Fruit fly (Drosophila melanogaster) whole organism, embryonic: Measurements from ENCODE around the gene nkt.

Experiments
- Ada2b ChIP-seq: fragments of 200-800 bp; sonication (Bioruptor generic); IDR thresholded peaks from 2 replicates; pipeline ENCODE4 v1.3.6; 2022; ENCODE audit warnings: missing biosample characterization, missing genetic modification characterization
- Atf3 ChIP-seq: fragments of 200-800 bp; sonication (Bioruptor generic); optimal IDR thresholded peaks from 3 replicates; lab custom pipeline; 2016; ENCODE audit warnings: missing biosample characterization, missing genetic modification characterization
- B-H2 ChIP-seq: fragments of 200-800 bp; sonication (Bioruptor generic); optimal IDR thresholded peaks from 2 replicates; lab custom pipeline; 2018; ENCODE audit warnings: missing biosample characterization, mild to moderate bottlenecking, missing genetic modification characterization
- Bteb2 ChIP-seq: fragments of 200-800 bp; sonication (Bioruptor generic); optimal IDR thresholded peaks from 2 replicates; lab custom pipeline; 2016; ENCODE audit warnings: missing biosample characterization, missing genetic modification characterization
- CG10209 ChIP-seq: fragments of 200-800 bp; sonication (Bioruptor generic); optimal IDR thresholded peaks from 3 replicates; lab custom pipeline; 2017; ENCODE audit warnings: missing biosample characterization, mild to moderate bottlenecking, missing genetic modification characterization, missing genetic modification reagents
- CG10959 ChIP-seq: fragments of 200-800 bp; sonication (Bioruptor generic); IDR thresholded peaks from 2 replicates; pipeline ENCODE4 v1.3.6; 2022; ENCODE audit warnings: missing biosample characterization, missing genetic modification characterization
- CG11247 ChIP-seq: fragments of 200-800 bp; sonication (Bioruptor generic); IDR thresholded peaks from 2 replicates; pipeline ENCODE4 v1.3.6; 2022; ENCODE audit warnings: missing biosample characterization, missing genetic modification characterization
- CG11723 ChIP-seq: fragments of 200-800 bp; sonication (Bioruptor generic); optimal IDR thresholded peaks from 2 replicates; lab custom pipeline; 2017; ENCODE audit warnings: missing biosample characterization, mild to moderate bottlenecking, missing genetic modification characterization
- CG14667 ChIP-seq: fragments of 200-800 bp; sonication (Bioruptor generic); IDR thresholded peaks from 2 replicates; pipeline ENCODE4 v1.3.6; 2022; ENCODE audit warnings: missing biosample characterization, missing genetic modification characterization
- CG17829 ChIP-seq: fragments of 200-800 bp; optimal IDR thresholded peaks from 2 replicates; lab custom pipeline; 2019; ENCODE audit warnings: missing biosample characterization, mild to moderate bottlenecking, missing genetic modification characterization, moderate library complexity
- CG1792 ChIP-seq: fragments of 200-800 bp; sonication (Bioruptor generic); optimal IDR thresholded peaks from 2 replicates; lab custom pipeline; 2016; ENCODE audit warnings: missing biosample characterization, missing genetic modification characterization
- CG18262 ChIP-seq: fragments of 200-800 bp; optimal IDR thresholded peaks from 3 replicates; lab custom pipeline; 2019; ENCODE audit warnings: missing biosample characterization, mild to moderate bottlenecking, missing genetic modification characterization, moderate library complexity
- CG2199 ChIP-seq: fragments of 200-800 bp; sonication (Bioruptor generic); IDR thresholded peaks from 3 replicates; pipeline ENCODE4 v1.3.6; 2022; ENCODE audit warnings: missing biosample characterization, missing genetic modification characterization
- CG3995 ChIP-seq: fragments of 200-800 bp; sonication (Bioruptor generic); optimal IDR thresholded peaks from 3 replicates; lab custom pipeline; 2016; ENCODE audit warnings: missing biosample characterization, missing genetic modification characterization
- CG42726 ChIP-seq: fragments of 200-800 bp; sonication (Bioruptor generic); IDR thresholded peaks from 2 replicates; pipeline ENCODE4 v1.3.6; 2022; ENCODE audit warnings: missing biosample characterization, missing genetic modification characterization; ENCODE audit not compliant: partially characterized antibody
- CG9817 ChIP-seq: fragments of 200-800 bp; sonication (Bioruptor generic); optimal IDR thresholded peaks from 2 replicates; lab custom pipeline; 2018; ENCODE audit warnings: missing biosample characterization, mild to moderate bottlenecking, missing genetic modification characterization, moderate library complexity
- CTCF ChIP-seq: fragments of 200-800 bp; sonication (Bioruptor generic); optimal IDR thresholded peaks from 2 replicates; lab custom pipeline; 2017; ENCODE audit warnings: missing biosample characterization, mild to moderate bottlenecking, missing genetic modification characterization, moderate library complexity
- D19B ChIP-seq: fragments of 200-800 bp; sonication (Bioruptor generic); optimal IDR thresholded peaks from 2 replicates; lab custom pipeline; 2017; ENCODE audit warnings: missing biosample characterization, mild to moderate bottlenecking, missing genetic modification characterization
- Dll ChIP-seq: fragments of 200-800 bp; sonication (Bioruptor generic); IDR thresholded peaks from 4 replicates; pipeline ENCODE4 v1.3.6; 2022; ENCODE audit warnings: missing biosample characterization, missing genetic modification characterization; ENCODE audit not compliant: partially characterized antibody
- Fer1 ChIP-seq: fragments of 200-800 bp; sonication (Bioruptor generic); optimal IDR thresholded peaks from 2 replicates; lab custom pipeline; 2017; ENCODE audit warnings: missing biosample characterization, mild to moderate bottlenecking, missing genetic modification characterization
- HLH54F ChIP-seq: fragments of 200-800 bp; sonication (Bioruptor generic); optimal IDR thresholded peaks from 3 replicates; lab custom pipeline; 2016; ENCODE audit warnings: missing biosample characterization, missing genetic modification characterization
- Hsf ChIP-seq: fragments of 200-800 bp; sonication (Bioruptor generic); optimal IDR thresholded peaks from 3 replicates; lab custom pipeline; 2016; ENCODE audit warnings: missing biosample characterization, missing genetic modification characterization
- Max ChIP-seq: fragments of 200-800 bp; sonication (Bioruptor generic); optimal IDR thresholded peaks from 2 replicates; lab custom pipeline; 2016; ENCODE audit warnings: missing biosample characterization, mild to moderate bottlenecking, missing genetic modification characterization
- NfI ChIP-seq: fragments of 200-800 bp; sonication (Bioruptor generic); optimal IDR thresholded peaks from 3 replicates; lab custom pipeline; 2018; ENCODE audit warnings: missing biosample characterization, mild to moderate bottlenecking, missing genetic modification characterization, moderate library complexity
- Oli ChIP-seq: fragments of 200-800 bp; sonication (Bioruptor generic); optimal IDR thresholded peaks from 2 replicates; lab custom pipeline; 2018; ENCODE audit warnings: missing biosample characterization, mild to moderate bottlenecking, missing genetic modification characterization, moderate library complexity
- Optix ChIP-seq: fragments of 200-800 bp; sonication (Bioruptor generic); IDR thresholded peaks from 3 replicates; pipeline ENCODE4 v1.3.6; 2022; ENCODE audit warnings: missing biosample characterization, missing genetic modification characterization
- Scr ChIP-seq: fragments of 200-800 bp; sonication (Bioruptor generic); IDR thresholded peaks from 2 replicates; pipeline ENCODE4 v1.3.6; 2022; ENCODE audit warnings: missing biosample characterization, missing genetic modification characterization; ENCODE audit not compliant: partially characterized antibody
- Sox102F ChIP-seq: fragments of 200-800 bp; sonication (Bioruptor generic); optimal IDR thresholded peaks from 2 replicates; lab custom pipeline; 2018; ENCODE audit warnings: missing biosample characterization, mild to moderate bottlenecking, missing genetic modification characterization, moderate library complexity
- abd-A ChIP-seq: fragments of 200-800 bp; sonication (Bioruptor generic); optimal IDR thresholded peaks from 3 replicates; lab custom pipeline; 2019; ENCODE audit warnings: missing biosample characterization, mild to moderate bottlenecking, missing genetic modification characterization, moderate library complexity
- chm ChIP-seq: fragments of 200-800 bp; sonication (Bioruptor generic); IDR thresholded peaks from 2 replicates; pipeline ENCODE4 v1.3.6; 2022; ENCODE audit warnings: missing biosample characterization, missing genetic modification characterization
- crc ChIP-seq: fragments of 200-800 bp; sonication (Bioruptor generic); optimal IDR thresholded peaks from 2 replicates; lab custom pipeline; 2016; ENCODE audit warnings: missing biosample characterization, missing genetic modification characterization
- crp ChIP-seq, 2 experiments: fragments of 200-800 bp; sonication (Bioruptor generic); optimal IDR thresholded peaks; 2 replicates in 1 of 2; 3 replicates in 1 of 2; lab custom pipeline; 2017; ENCODE audit warnings: missing biosample characterization in 2 of 2, missing genetic modification characterization in 2 of 2, mild to moderate bottlenecking in 1 of 2, moderate library complexity in 1 of 2
- dmrt11E ChIP-seq: fragments of 200-800 bp; sonication (Bioruptor generic); optimal IDR thresholded peaks from 3 replicates; lab custom pipeline; 2018; ENCODE audit warnings: missing biosample characterization, mild to moderate bottlenecking, missing genetic modification characterization, moderate library complexity
- dpn ChIP-seq, 2 experiments: fragments of 200-800 bp; sonication (Bioruptor generic); optimal IDR thresholded peaks; 3 replicates each; lab custom pipeline; 2016; ENCODE audit warnings: missing biosample characterization in 2 of 2, missing genetic modification characterization in 2 of 2
- dysf ChIP-seq: fragments of 200-800 bp; sonication (Bioruptor generic); IDR thresholded peaks from 3 replicates; pipeline ENCODE4 v1.3.6; 2022; ENCODE audit warnings: missing biosample characterization, missing genetic modification characterization
- exex ChIP-seq: fragments of 200-800 bp; sonication (Bioruptor generic); optimal IDR thresholded peaks from 4 replicates; lab custom pipeline; 2018; ENCODE audit warnings: missing biosample characterization, mild to moderate bottlenecking, missing genetic modification characterization, moderate library complexity
- gce ChIP-seq: fragments of 200-800 bp; sonication (Bioruptor generic); IDR thresholded peaks from 3 replicates; pipeline ENCODE4 v1.3.6; 2022; ENCODE audit warnings: missing biosample characterization, missing genetic modification characterization
- hbn ChIP-seq: fragments of 200-800 bp; sonication (Bioruptor generic); IDR thresholded peaks from 2 replicates; pipeline ENCODE4 v1.3.6; 2022; ENCODE audit warnings: missing biosample characterization, missing genetic modification characterization; ENCODE audit not compliant: partially characterized antibody
- inv ChIP-seq: fragments of 200-800 bp; sonication (Bioruptor generic); IDR thresholded peaks from 2 replicates; pipeline ENCODE4 v1.3.6; 2022; ENCODE audit warnings: missing biosample characterization, missing genetic modification characterization; ENCODE audit not compliant: partially characterized antibody
- kah ChIP-seq: fragments of 200-800 bp; sonication (Bioruptor generic); optimal IDR thresholded peaks from 2 replicates; lab custom pipeline; 2018; ENCODE audit warnings: missing biosample characterization, mild to moderate bottlenecking, missing genetic modification characterization
- kay ChIP-seq: fragments of 200-800 bp; sonication (Bioruptor generic); optimal IDR thresholded peaks from 2 replicates; lab custom pipeline; 2016; ENCODE audit warnings: missing biosample characterization, missing genetic modification characterization
- lab ChIP-seq: fragments of 200-800 bp; sonication (Bioruptor generic); optimal IDR thresholded peaks from 3 replicates; lab custom pipeline; 2017; ENCODE audit warnings: missing biosample characterization, missing genetic modification characterization, mild to moderate bottlenecking, moderate library complexity, missing genetic modification reagents
- lbe ChIP-seq: fragments of 200-800 bp; sonication (Bioruptor generic); optimal IDR thresholded peaks from 2 replicates; lab custom pipeline; 2016; ENCODE audit warnings: missing biosample characterization, mild to moderate bottlenecking, missing genetic modification characterization
- nerfin-1 ChIP-seq: fragments of 200-800 bp; sonication (Bioruptor generic); optimal IDR thresholded peaks from 3 replicates; lab custom pipeline; 2019; ENCODE audit warnings: missing biosample characterization, mild to moderate bottlenecking, missing genetic modification characterization, moderate library complexity
- repo ChIP-seq: fragments of 200-800 bp; sonication (Bioruptor generic); optimal IDR thresholded peaks from 2 replicates; lab custom pipeline; 2016; ENCODE audit warnings: missing biosample characterization, missing genetic modification characterization
- sd ChIP-seq: fragments of 200-800 bp; sonication (Bioruptor generic); optimal IDR thresholded peaks from 3 replicates; lab custom pipeline; 2018; ENCODE audit warnings: missing biosample characterization, mild to moderate bottlenecking, missing genetic modification characterization, moderate library complexity
- ssp ChIP-seq: fragments of 200-800 bp; sonication (Bioruptor generic); IDR thresholded peaks from 2 replicates; pipeline ENCODE4 v1.3.6; 2022; ENCODE audit warnings: missing biosample characterization, missing genetic modification characterization
- zfh1 ChIP-seq: fragments of 200-800 bp; sonication (Bioruptor generic); IDR thresholded peaks from 3 replicates; pipeline ENCODE4 v1.3.6; 2022; ENCODE audit warnings: missing biosample characterization, missing genetic modification characterization

The nkt gene

DNA sequence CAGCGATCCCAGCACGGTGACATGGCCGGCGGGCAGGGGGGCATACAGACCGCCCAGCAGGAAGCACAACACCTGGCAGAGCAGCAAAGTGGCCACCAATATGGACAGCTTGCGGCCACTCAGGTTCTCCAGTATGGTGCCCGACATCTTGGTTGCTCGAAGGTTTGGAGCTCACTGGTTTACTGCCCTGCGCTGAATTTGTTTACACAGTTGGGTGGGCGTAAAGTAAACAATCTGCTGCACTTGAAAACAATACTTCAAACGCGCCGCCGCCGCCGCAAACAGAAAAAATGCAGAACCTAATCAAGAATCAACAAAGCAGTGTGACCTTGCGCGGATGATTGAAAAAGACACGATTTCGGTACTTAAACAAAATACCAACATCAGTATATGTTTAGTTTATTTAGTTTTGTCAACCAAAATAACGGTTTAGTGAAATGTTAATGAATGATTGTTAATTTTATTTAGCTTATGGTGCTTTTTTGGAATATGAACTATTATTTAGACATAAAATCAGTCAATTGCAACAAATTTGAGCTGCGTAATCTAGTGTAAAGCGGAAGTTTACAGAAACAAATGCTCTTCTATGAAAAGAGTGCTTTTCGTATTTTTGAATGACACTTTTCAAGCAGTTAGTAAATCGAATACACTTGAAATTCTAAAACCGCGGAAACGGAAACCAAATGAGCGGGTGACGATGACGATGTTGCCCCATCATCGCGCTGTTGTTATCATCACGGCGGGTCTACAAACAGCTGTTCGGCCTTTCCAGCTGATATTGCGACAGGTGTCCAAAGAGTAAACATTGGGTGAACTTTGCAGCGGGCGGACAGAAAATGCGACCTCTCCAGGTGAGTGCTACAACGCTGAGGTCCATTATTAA is 31.6 kb upstream of the nkt start, which contains the start of the genes wls and Adck5 (continued):
- TF ChIP-seq nerfin-1 (tag; lab: Kevin White, UChicago) (peak; percentile 26), CG11247 (GFP tag; lab: Robert Waterston, UW) (0 out of 2 replicates have a peak, but pooled peaks have one; percentile 32), CTCF (peak; percentile 62), crp (GFP tag; optimal IDR thresholded peaks at IDR 0.05; lab: Kevin White, UChicago) (peak; percentile 58 to 92), Dll (no peak), Scr (GFP tag; lab: Robert Waterston, UW) (no peak; the same call in 1 of the 2 replicates), hbn (GFP tag; lab: Robert Waterston, UW) (0 out of 2 replicates have a peak, but pooled peaks have one; percentile 27), Sox102F (GFP tag; lab: Kevin White, UChicago) (no peak), CG17829 (tag; lab: Kevin White, UChicago) (no peak), dysf (GFP tag; lab: Robert Waterston, UW) (peak; percentile 50; the same call in 1 of the 3 replicates), Hsf (peak; percentile 62), dmrt11E (tag; lab: Kevin White, UChicago) (no peak), CG2199 (GFP tag; lab: Robert Waterston, UW) (no peak), lab (GFP tag; lab: Kevin White, UChicago) (peak; percentile 85), CG42726 (GFP tag; lab: Robert Waterston, UW) (no peak), Max (GFP tag; lab: Kevin White, UChicago) (no peak), HLH54F (GFP tag; lab: Kevin White, UChicago) (no peak), CG10959 (no peak), Bteb2 (GFP tag; lab: Kevin White, UChicago) (peak; percentile 44), Ada2b (0 out of 2 replicates have a peak, but pooled peaks have one; percentile 5), CG3995 (peak; percentile 68), B-H2 (GFP tag; lab: Kevin White, UChicago) (no peak), CG1792 (GFP tag; lab: Kevin White, UChicago) (no peak), zfh1 (GFP tag; lab: Robert Waterston, UW) (peak; percentile 40; the same call in 1 of the 3 replicates), Oli (tag; lab: Kevin White, UChicago) (no peak), dpn (GFP tag; optimal IDR thresholded peaks at IDR 0.05; lab: Kevin White, UChicago) (peak; percentile 9 to 57), NfI (GFP tag; lab: Kevin White, UChicago) (peak; percentile 71), gce (GFP tag; lab: Robert Waterston, UW) (peak; percentile 64; the same call in 1 of the 3 replicates), D19B (GFP tag; lab: Kevin White, UChicago) (no peak), kah (GFP tag; lab: Kevin White, UChicago) (peak; percentile 92), sd (no peak), Optix (GFP tag; lab: Robert Waterston, UW) (no peak), Fer1 (no peak), CG18262 (tag; lab: Kevin White, UChicago) (no peak), inv (GFP tag; lab: Robert Waterston, UW) (no peak), chm (GFP tag; lab: Robert Waterston, UW) (peak; percentile 17; the same call in 1 of the 2 replicates), ssp (no peak), CG11723 (peak; percentile 45), CG9817 (tag; lab: Kevin White, UChicago) (peak; percentile 17), kay (GFP tag; lab: Kevin White, UChicago) (peak; percentile 10), crc (GFP tag; lab: Kevin White, UChicago) (peak; percentile 35), exex (tag; lab: Kevin White, UChicago) (no peak), repo (GFP tag; lab: Kevin White, UChicago) (no peak), abd-A (tag; lab: Kevin White, UChicago) (no peak), CG10209 (GFP tag; lab: Kevin White, UChicago) (peak; percentile 61), lbe (GFP tag; lab: Kevin White, UChicago) (peak; percentile 36), CG14667 (GFP tag; lab: Robert Waterston, UW) (no peak), Atf3 (GFP tag; lab: Kevin White, UChicago) (no peak)
